Worm (Caenorhabditis elegans): ENCODE results near the gene nhr-150.

nhr-150 gene

ce11 chrV:15495169-15495568, 13.9 kb upstream of the nhr-150 start, which contains the start of gene srh-219:
TSS of gene srh-219 (plus strand) at chrV:15495469.
- no peak for TF ChIP-seq nhr-11 (tag; optimal IDR thresholded peaks at IDR 0.05)
- no peak for TF ChIP-seq tbx-2 (tag; optimal IDR thresholded peaks at IDR 0.05)
- TF ChIP-seq hmg-11 (tag; optimal IDR thresholded peaks at IDR 0.05), result no peak
- TF ChIP-seq sea-2 (GFP tag; optimal IDR thresholded peaks at IDR 0.05), result no peak
- no peak for TF ChIP-seq lin-39 (tag; optimal IDR thresholded peaks at IDR 0.05)
- TF ChIP-seq lin-15B (tag; optimal IDR thresholded peaks at IDR 0.05), result no peak
- no peak for TF ChIP-seq fkh-2 (tag; optimal IDR thresholded peaks at IDR 0.05)
- TF ChIP-seq unc-39 (tag; optimal IDR thresholded peaks at IDR 0.05), result no peak
- TF ChIP-seq nhr-25 (tag; optimal IDR thresholded peaks at IDR 0.05), result no peak
- TF ChIP-seq skn-1 (tag; optimal IDR thresholded peaks at IDR 0.05), result no peak
- TF ChIP-seq egl-27 (tag; optimal IDR thresholded peaks at IDR 0.05), result no peak
- no peak for TF ChIP-seq mml-1 (tag; optimal IDR thresholded peaks at IDR 0.05)
- TF ChIP-seq ceh-82 (tag; optimal IDR thresholded peaks at IDR 0.05), result no peak
- no peak for TF ChIP-seq ceh-28 (tag; optimal IDR thresholded peaks at IDR 0.05)
- no peak for TF ChIP-seq elt-1 (tag; optimal IDR thresholded peaks at IDR 0.05)
- TF ChIP-seq fos-1 (tag; optimal IDR thresholded peaks at IDR 0.05), result no peak
- TF ChIP-seq nhr-23 (tag; optimal IDR thresholded peaks at IDR 0.05), result no peak
- no peak for TF ChIP-seq pha-4 (tag; optimal IDR thresholded peaks at IDR 0.05)
- TF ChIP-seq ztf-11 (tag; optimal IDR thresholded peaks at IDR 0.05), result no peak
- TF ChIP-seq nhr-12 (tag; optimal IDR thresholded peaks at IDR 0.05), result no peak

- TF ChIP-seq nhr-67 (tag; optimal IDR thresholded peaks at IDR 0.05), result no peak
- TF ChIP-seq ztf-11 (tag; optimal IDR thresholded peaks at IDR 0.05), result no peak
- no peak for TF ChIP-seq nhr-25 (tag; optimal IDR thresholded peaks at IDR 0.05)
- no peak for TF ChIP-seq nhr-77 (tag; optimal IDR thresholded peaks at IDR 0.05)
- TF ChIP-seq aly-2 (tag; optimal IDR thresholded peaks at IDR 0.05), result no peak
- no peak for TF ChIP-seq unc-39 (tag; optimal IDR thresholded peaks at IDR 0.05)
Measured at ce11 chrV:15493680-15494079, 12.4 kb upstream of the nhr-150 start, which contains the start of gene srh-218. TSS of gene srh-218 (plus strand) at chrV:15493980.

ce11 chrV:15492518-15492917, 11.3 kb upstream of the nhr-150 start, which contains the start of gene str-264:
TSS of gene str-264 (minus strand) at chrV:15492618.
- TF ChIP-seq ztf-11 (tag; optimal IDR thresholded peaks at IDR 0.05) (no peak), elt-3 (tag; optimal IDR thresholded peaks at IDR 0.05) (no peak), elt-2 (tag; optimal IDR thresholded peaks at IDR 0.05) (no peak), nhr-237 (tag; optimal IDR thresholded peaks at IDR 0.05) (no peak), unc-39 (tag; optimal IDR thresholded peaks at IDR 0.05) (no peak), pha-4 (tag; optimal IDR thresholded peaks at IDR 0.05) (no peak), R02D3.7 (tag; optimal IDR thresholded peaks at IDR 0.05) (no peak), nfya-1 (tag; optimal IDR thresholded peaks at IDR 0.05; ENCODE audit: insufficient read depth) (no peak), ceh-9 (tag; optimal IDR thresholded peaks at IDR 0.05) (no peak), jun-1 (tag; optimal IDR thresholded peaks at IDR 0.05) (no peak), nhr-12 (tag; optimal IDR thresholded peaks at IDR 0.05) (no peak), nhr-43 (tag; optimal IDR thresholded peaks at IDR 0.05; ENCODE audit: poor library complexity, severe bottlenecking) (no peak), ztf-4 (tag; optimal IDR thresholded peaks at IDR 0.05) (no peak), daf-12 (tag; optimal IDR thresholded peaks at IDR 0.05) (no peak), elt-1 (tag; optimal IDR thresholded peaks at IDR 0.05) (no peak), sea-2 (GFP tag; optimal IDR thresholded peaks at IDR 0.05) (no peak), nhr-28 (tag; optimal IDR thresholded peaks at IDR 0.05) (no peak), nhr-77 (tag; optimal IDR thresholded peaks at IDR 0.05) (no peak), egl-27 (tag; optimal IDR thresholded peaks at IDR 0.05) (no peak), eor-1 (tag; optimal IDR thresholded peaks at IDR 0.05) (no peak)

- TF ChIP-seq nhr-11 (tag; optimal IDR thresholded peaks at IDR 0.05), result no peak
- TF ChIP-seq ceh-28 (tag; optimal IDR thresholded peaks at IDR 0.05), result no peak
- TF ChIP-seq R02D3.7 (tag; optimal IDR thresholded peaks at IDR 0.05), result no peak
- TF ChIP-seq mdl-1 (tag; optimal IDR thresholded peaks at IDR 0.05), result no peak
- no peak for TF ChIP-seq fos-1 (tag; optimal IDR thresholded peaks at IDR 0.05)
- no peak for TF ChIP-seq pha-4 (tag; optimal IDR thresholded peaks at IDR 0.05)
- TF ChIP-seq jun-1 (tag; optimal IDR thresholded peaks at IDR 0.05), result no peak
- TF ChIP-seq ceh-82 (tag; optimal IDR thresholded peaks at IDR 0.05), result no peak
- TF ChIP-seq nhr-25 (tag; optimal IDR thresholded peaks at IDR 0.05), result no peak
- no peak for TF ChIP-seq mml-1 (tag; optimal IDR thresholded peaks at IDR 0.05)
Measured at ce11 chrV:15487764-15488163, 6.5 kb upstream of the nhr-150 start, which contains the start of gene srw-21. TSS of gene srw-21 (plus strand) at chrV:15488064.
